Fruit fly (Drosophila melanogaster) Kc167 (cell line): ENCODE data around the gene IRSp53.

ENCODE experiments used
- Myc ChIP-seq: fragments of >200 bp; optimal IDR thresholded peaks from 2 replicates; lab custom pipeline; 2017; ENCODE audit warnings: missing external identifiers
- Sin3A ChIP-seq: fragments of >200 bp; optimal IDR thresholded peaks from 2 replicates; lab custom pipeline; 2018; ENCODE audit warnings: missing external identifiers
- h ChIP-seq: fragments of >200 bp; optimal IDR thresholded peaks from 3 replicates; lab custom pipeline; 2018; ENCODE audit warnings: missing external identifiers
- insv ChIP-seq: fragments of >200 bp; optimal IDR thresholded peaks from 3 replicates; lab custom pipeline; 2018; ENCODE audit warnings: missing external identifiers
- psq ChIP-seq: fragments of >200 bp; optimal IDR thresholded peaks from 2 replicates; lab custom pipeline; 2017; ENCODE audit warnings: missing external identifiers
- ttk ChIP-seq: sonication (Bioruptor generic); optimal IDR thresholded peaks from 2 replicates; lab custom pipeline; 2017; ENCODE audit warnings: missing external identifiers

DNA sequence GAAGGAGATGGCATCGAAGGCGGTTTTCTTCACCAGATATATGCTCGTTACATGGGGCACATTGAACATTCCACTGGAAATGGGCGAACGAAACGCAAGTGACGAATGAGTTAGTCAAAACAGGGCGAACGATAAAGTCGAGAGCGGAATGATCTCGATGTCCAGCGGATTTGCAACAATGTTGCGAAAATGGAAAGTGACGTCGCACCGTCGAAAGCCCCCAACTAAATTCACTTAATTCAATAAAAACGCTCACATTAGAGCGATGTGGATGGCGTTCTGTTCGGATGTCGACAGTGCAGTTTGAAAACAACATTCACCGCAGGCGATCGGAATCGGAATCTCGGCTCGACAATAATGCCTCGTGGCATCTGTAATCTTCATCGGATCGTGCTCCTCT is 63.5 kb downstream of the IRSp53 start, which contains the start of gene CG7607:
- TF ChIP-seq Sin3A (lab: Kevin White, UChicago) (no peak), h (lab: Kevin White, UChicago) (no peak), psq (lab: Kevin White, UChicago) (no peak), ttk (lab: Kevin White, UChicago) (no peak), Myc (no peak), insv (lab: Kevin White, UChicago) (no peak)
